Worm (Caenorhabditis elegans) whole organism, L1 larva: ENCODE data around the gene Y41G9A.17.

Experiments
- C34B4.2 ChIP-seq: sonication (generic microtip); optimal IDR thresholded peaks from 2 replicates; lab custom pipeline; 2017; ENCODE audit warnings: mild to moderate bottlenecking, missing genetic modification characterization, missing compliant biosample characterization
- Y116A8C.19 ChIP-seq: sonication (generic microtip); optimal IDR thresholded peaks from 2 replicates; lab custom pipeline; 2016; ENCODE audit warnings: missing compliant biosample characterization, missing genetic modification characterization, borderline replicate concordance
- ceh-8 ChIP-seq: fragments of 200-800 bp; sonication (Bioruptor generic); optimal IDR thresholded peaks from 2 replicates; lab custom pipeline; 2018; ENCODE audit warnings: mild to moderate bottlenecking, missing genetic modification characterization, moderate library complexity, missing compliant biosample characterization
- ceh-82 ChIP-seq, 3 experiments: fragments of 150-350 bp in 1 of 3; sonication (generic microtip) in 2 of 3; optimal IDR thresholded peaks; 2 replicates each; lab custom pipeline; 2014 to 2017; ENCODE audit warnings: missing biosample characterization in 3 of 3, missing genetic modification characterization in 3 of 3
- ceh-90 ChIP-seq: sonication (generic microtip); optimal IDR thresholded peaks from 2 replicates; lab custom pipeline; 2016; ENCODE audit warnings: missing genetic modification characterization, missing compliant biosample characterization
- ces-1 ChIP-seq: fragments of 150-350 bp; optimal IDR thresholded peaks from 2 replicates; lab custom pipeline; 2014; ENCODE audit warnings: missing biosample characterization, missing genetic modification reagents, missing genetic modification characterization
- dpl-1 ChIP-seq, 3 experiments: fragments of 150-350 bp in 2 of 3; sonication (generic microtip) in 1 of 3; optimal IDR thresholded peaks; 2 replicates each; lab custom pipeline; 2014 to 2017; ENCODE audit warnings: missing biosample characterization in 3 of 3, missing genetic modification characterization in 3 of 3, missing genetic modification reagents in 3 of 3
- efl-1 ChIP-seq, 4 experiments: fragments of 150-350 bp; optimal IDR thresholded peaks in 3 of 4; peaks in 1 of 4; 1 replicate in 1 of 4; 2 replicates in 3 of 4; lab custom pipeline; 2014; ENCODE audit warnings: missing biosample characterization in 2 of 4, missing genetic modification characterization in 2 of 4, missing genetic modification reagents in 2 of 4
- efl-3 ChIP-seq: fragments of 200-800 bp; sonication (Bioruptor generic); optimal IDR thresholded peaks from 2 replicates; lab custom pipeline; 2018; ENCODE audit warnings: mild to moderate bottlenecking, missing genetic modification characterization, missing compliant biosample characterization
- egl-13 ChIP-seq: sonication (generic microtip); optimal IDR thresholded peaks from 2 replicates; lab custom pipeline; 2016; ENCODE audit warnings: missing genotype, missing genetic modification reagents, missing genetic modification characterization, missing compliant biosample characterization
- egl-27 ChIP-seq, 2 experiments: fragments of 150-350 bp in 1 of 2; sonication (generic microtip); optimal IDR thresholded peaks; 3 replicates each; lab custom pipeline; 2017 to 2018; ENCODE audit warnings: missing biosample characterization in 2 of 2, missing genetic modification characterization in 2 of 2, missing genetic modification reagents in 2 of 2
- elt-3 ChIP-seq, 6 experiments: fragments of 150-350 bp in 1 of 6; sonication (generic microtip); optimal IDR thresholded peaks; 2 replicates each; lab custom pipeline; 2017 to 2018; ENCODE audit warnings: missing biosample characterization in 6 of 6, missing genetic modification characterization in 6 of 6, inconsistent platforms in 1 of 6
- fkh-8 ChIP-seq: sonication (generic microtip); optimal IDR thresholded peaks from 2 replicates; lab custom pipeline; 2016; ENCODE audit warnings: mild to moderate bottlenecking, missing genetic modification characterization, missing compliant biosample characterization
- fos-1 ChIP-seq: fragments of 150-350 bp; optimal IDR thresholded peaks from 2 replicates; lab custom pipeline; 2014; ENCODE audit warnings: missing biosample characterization, missing genetic modification characterization
- irx-1 ChIP-seq: sonication (generic microtip); optimal IDR thresholded peaks from 2 replicates; lab custom pipeline; 2016; ENCODE audit warnings: missing genetic modification characterization, missing compliant biosample characterization
- isw-1 ChIP-seq: fragments of 200-800 bp; sonication (Bioruptor generic); IDR thresholded peaks from 2 replicates; pipeline ENCODE4 v1.3.6; 2022; ENCODE audit warnings: missing genetic modification characterization, missing compliant biosample characterization
- jun-1 ChIP-seq: fragments of 150-350 bp; optimal IDR thresholded peaks from 2 replicates; lab custom pipeline; 2014; ENCODE audit warnings: missing biosample characterization, missing genetic modification reagents, missing genetic modification characterization
- lir-3 ChIP-seq: sonication (generic microtip); optimal IDR thresholded peaks from 2 replicates; lab custom pipeline; 2016; ENCODE audit warnings: mild to moderate bottlenecking, missing genetic modification characterization, moderate library complexity, missing compliant biosample characterization; ENCODE audit not compliant: poor library complexity
- mab-9 ChIP-seq: fragments of 200-800 bp; sonication (Bioruptor generic); IDR thresholded peaks from 2 replicates; pipeline ENCODE4 v1.3.6; 2022; ENCODE audit warnings: missing genetic modification reagents, missing genetic modification characterization, missing compliant biosample characterization
- mdl-1 ChIP-seq, 2 experiments: fragments of 150-350 bp; optimal IDR thresholded peaks; 2 replicates each; lab custom pipeline; 2014 to 2017; ENCODE audit warnings: missing biosample characterization in 2 of 2, missing genetic modification characterization in 2 of 2, inconsistent platforms in 1 of 2
- nhr-28 ChIP-seq: fragments of 150-350 bp; optimal IDR thresholded peaks from 2 replicates; lab custom pipeline; 2014; ENCODE audit warnings: missing biosample characterization, missing genetic modification characterization
- nhr-47 ChIP-seq: sonication (generic microtip); optimal IDR thresholded peaks from 2 replicates; lab custom pipeline; 2016; ENCODE audit warnings: mild to moderate bottlenecking, missing genetic modification characterization, moderate library complexity, missing compliant biosample characterization
- nhr-77 ChIP-seq: fragments of 150-350 bp; optimal IDR thresholded peaks from 2 replicates; lab custom pipeline; 2014; ENCODE audit warnings: missing biosample characterization, missing genetic modification characterization
- nhr-84 ChIP-seq: sonication (generic microtip); optimal IDR thresholded peaks from 2 replicates; lab custom pipeline; 2017; ENCODE audit warnings: missing biosample characterization, missing genetic modification characterization
- nhr-85 ChIP-seq: sonication (generic microtip); peaks from one replicate; lab custom pipeline; 2016; ENCODE audit warnings: missing genetic modification characterization, inconsistent platforms, missing compliant biosample characterization
- pqm-1 ChIP-seq: sonication (generic microtip); optimal IDR thresholded peaks from 3 replicates; lab custom pipeline; 2017; ENCODE audit warnings: missing biosample characterization, missing genetic modification characterization
- rnt-1 ChIP-seq: sonication (generic microtip); optimal IDR thresholded peaks from 2 replicates; lab custom pipeline; 2016; ENCODE audit warnings: mild to moderate bottlenecking, missing genetic modification characterization, moderate library complexity, missing compliant biosample characterization
- skn-1 ChIP-seq: fragments of 150-350 bp; optimal IDR thresholded peaks from 2 replicates; lab custom pipeline; 2014; ENCODE audit warnings: missing biosample characterization, missing genetic modification characterization
- sox-4 ChIP-seq: sonication (generic microtip); optimal IDR thresholded peaks from 2 replicates; lab custom pipeline; 2016; ENCODE audit warnings: missing genetic modification characterization, missing compliant biosample characterization
- sptf-1 ChIP-seq: fragments of 150-350 bp; optimal IDR thresholded peaks from 2 replicates; lab custom pipeline; 2014; ENCODE audit warnings: missing biosample characterization, missing genetic modification characterization
- sup-37 ChIP-seq: fragments of 200-800 bp; sonication (Bioruptor generic); optimal IDR thresholded peaks from 2 replicates; lab custom pipeline; 2018; ENCODE audit warnings: mild to moderate bottlenecking, missing genetic modification characterization, missing compliant biosample characterization
- unc-30 ChIP-seq: sonication (generic microtip); optimal IDR thresholded peaks from 2 replicates; lab custom pipeline; 2017; ENCODE audit warnings: missing biosample characterization, missing genetic modification characterization
- unc-62 ChIP-seq: fragments of 150-350 bp; optimal IDR thresholded peaks from 2 replicates; lab custom pipeline; 2014; ENCODE audit warnings: missing biosample characterization, missing genetic modification reagents, missing genetic modification characterization
- unc-86 ChIP-seq: sonication (generic microtip); optimal IDR thresholded peaks from 2 replicates; lab custom pipeline; 2016; ENCODE audit warnings: missing genetic modification characterization, missing compliant biosample characterization
- vab-15 ChIP-seq: sonication (generic microtip); optimal IDR thresholded peaks from 2 replicates; lab custom pipeline; 2017; ENCODE audit warnings: missing genotype, mild to moderate bottlenecking, missing genetic modification characterization, missing compliant biosample characterization
- xbp-1 ChIP-seq: sonication (generic microtip); optimal IDR thresholded peaks from 2 replicates; lab custom pipeline; 2016; ENCODE audit warnings: missing genetic modification characterization, missing compliant biosample characterization
- zip-4 ChIP-seq: fragments of 200-800 bp; sonication (Bioruptor generic); optimal IDR thresholded peaks from 2 replicates; lab custom pipeline; 2018; ENCODE audit warnings: mild to moderate bottlenecking, missing genetic modification characterization, moderate library complexity, missing compliant biosample characterization
- ztf-11 ChIP-seq, 2 experiments: sonication (generic microtip); optimal IDR thresholded peaks; 2 replicates each; lab custom pipeline; 2016 to 2017; ENCODE audit warnings: missing genetic modification characterization in 2 of 2, missing biosample characterization in 1 of 2, missing compliant biosample characterization in 1 of 2

Gene Y41G9A.17

ce11 chrX:2996976-2997399 is 2.6 kb downstream of the Y41G9A.17 start (continued):
- TF ChIP-seq sptf-1 (tag; lab: Kevin White, UChicago) (no peak), unc-86 (tag; lab: Kevin White, UChicago) (peak; percentile 98), efl-3 (GFP tag; lab: Kevin White, UChicago) (peak; percentile 96), mab-9 (GFP tag; lab: Robert Waterston, UW) (peak; percentile 97), ztf-11 (tag; optimal IDR thresholded peaks at IDR 0.05; lab: Kevin White, UChicago) (peak; percentile 95 to 96), Y116A8C.19 (tag; lab: Kevin White, UChicago) (peak; percentile 20), lir-3 (tag; lab: Kevin White, UChicago) (peak; percentile 93), ceh-8 (peak; percentile 99), nhr-28 (tag; lab: Kevin White, UChicago) (peak; percentile 71), efl-1 (optimal IDR thresholded peaks at IDR 0.05; lab: Kevin White, UChicago) (peak; percentile 82 to 87), efl-1 (GFP tag; optimal IDR thresholded peaks at IDR 0.05 in 1 of 2; lab: Kevin White, UChicago) (peak; percentile 56 to 95), xbp-1 (tag; lab: Kevin White, UChicago) (peak; percentile 95), jun-1 (tag; lab: Kevin White, UChicago) (peak; percentile 99), skn-1 (peak; percentile 99), irx-1 (tag; lab: Kevin White, UChicago) (peak; percentile 99), egl-13 (tag; lab: Kevin White, UChicago) (peak; percentile 99), zip-4 (GFP tag; lab: Kevin White, UChicago) (peak; percentile 95), nhr-47 (peak; percentile 100), isw-1 (GFP tag; lab: Robert Waterston, UW) (peak; percentile 93), dpl-1 (GFP tag; optimal IDR thresholded peaks at IDR 0.05; lab: Kevin White, UChicago) (peak; percentile 57 to 66 (median 59)), unc-62 (GFP tag; lab: Kevin White, UChicago) (peak; percentile 29), fos-1 (tag; lab: Kevin White, UChicago) (peak; percentile 99), ces-1 (GFP tag; lab: Kevin White, UChicago) (peak; percentile 88), egl-27 (tag; optimal IDR thresholded peaks at IDR 0.05; lab: Kevin White, UChicago) (peak; percentile 74 to 77), unc-30 (tag; lab: Kevin White, UChicago) (peak; percentile 98), rnt-1 (tag; lab: Kevin White, UChicago) (peak; percentile 99), sox-4 (tag; lab: Kevin White, UChicago) (peak; percentile 100), mdl-1 (tag; optimal IDR thresholded peaks at IDR 0.05; lab: Kevin White, UChicago) (peak in 1 of 2 experiments; percentile 89), fkh-8 (tag; lab: Kevin White, UChicago) (peak; percentile 94), vab-15 (tag; lab: Kevin White, UChicago) (peak; percentile 59), nhr-85 (peak; percentile 99), sup-37 (GFP tag; lab: Kevin White, UChicago) (peak; percentile 94)

- no peak for TF ChIP-seq egl-27 (tag; optimal IDR thresholded peaks at IDR 0.05; lab: Kevin White, UChicago)
- no peak for TF ChIP-seq efl-1 (optimal IDR thresholded peaks at IDR 0.05; lab: Kevin White, UChicago)
- TF ChIP-seq efl-1 (GFP tag; optimal IDR thresholded peaks at IDR 0.05 in 1 of 2; lab: Kevin White, UChicago) = peak in 1 of 2 experiments; percentile 29
- peak in 1 of 3 experiments; percentile 38 for TF ChIP-seq ceh-82 (tag; optimal IDR thresholded peaks at IDR 0.05; lab: Kevin White, UChicago)
Measured at ce11 chrX:2996318-2996717, 3.2 kb downstream of the Y41G9A.17 start.

- TF ChIP-seq jun-1 (tag; lab: Kevin White, UChicago) = no peak
- TF ChIP-seq mab-9 (GFP tag; lab: Robert Waterston, UW) = no peak
- TF ChIP-seq elt-3 (tag; optimal IDR thresholded peaks at IDR 0.05; lab: Kevin White, UChicago) = no peak
- no peak for TF ChIP-seq sox-4 (tag; lab: Kevin White, UChicago)
- TF ChIP-seq nhr-85 = no peak
- no peak for TF ChIP-seq ces-1 (GFP tag; lab: Kevin White, UChicago)
- TF ChIP-seq nhr-77 (tag; lab: Kevin White, UChicago) = no peak
- TF ChIP-seq efl-3 (GFP tag; lab: Kevin White, UChicago) = no peak
- no peak for TF ChIP-seq unc-30 (tag; lab: Kevin White, UChicago)
- TF ChIP-seq fos-1 (tag; lab: Kevin White, UChicago) = no peak
- no peak for TF ChIP-seq ceh-90
- no peak for TF ChIP-seq pqm-1 (tag; lab: Kevin White, UChicago)
- TF ChIP-seq egl-27 (tag; optimal IDR thresholded peaks at IDR 0.05; lab: Kevin White, UChicago) = no peak
- no peak for TF ChIP-seq skn-1
- TF ChIP-seq nhr-47 = no peak
- no peak for TF ChIP-seq C34B4.2 (tag; lab: Kevin White, UChicago)
- no peak for TF ChIP-seq Y116A8C.19 (tag; lab: Kevin White, UChicago)
- no peak for TF ChIP-seq nhr-84 (tag; lab: Kevin White, UChicago)
- TF ChIP-seq sptf-1 (tag; lab: Kevin White, UChicago) = no peak
Measured at ce11 chrX:2990145-2990544, 9.4 kb downstream of the Y41G9A.17 start.
